Worm (Caenorhabditis elegans) whole organism, L3 larva: Measurements from ENCODE around the gene zim-2.

Experiments
- ama-1 ChIP-seq: fragments of 150-350 bp; optimal IDR thresholded peaks from 2 replicates; lab custom pipeline; 2018
- pha-4 ChIP-seq: fragments of 150-350 bp; optimal IDR thresholded peaks from 2 replicates; lab custom pipeline; 2014; ENCODE audit warnings: missing biosample characterization, missing genetic modification reagents, missing genetic modification characterization

- TF ChIP-seq pha-4 (tag; lab: Kevin White, UChicago) (no peak), ama-1 (lab: Kevin White, UChicago) (no peak)
These were observed 47.6 kb downstream of the zim-2 start, which contains the start of gene R09H10.2 for ce11 chrIV:10602644-10603043.
